Fruit fly (Drosophila melanogaster): ENCODE results near the gene Mtpalpha.

DNA sequence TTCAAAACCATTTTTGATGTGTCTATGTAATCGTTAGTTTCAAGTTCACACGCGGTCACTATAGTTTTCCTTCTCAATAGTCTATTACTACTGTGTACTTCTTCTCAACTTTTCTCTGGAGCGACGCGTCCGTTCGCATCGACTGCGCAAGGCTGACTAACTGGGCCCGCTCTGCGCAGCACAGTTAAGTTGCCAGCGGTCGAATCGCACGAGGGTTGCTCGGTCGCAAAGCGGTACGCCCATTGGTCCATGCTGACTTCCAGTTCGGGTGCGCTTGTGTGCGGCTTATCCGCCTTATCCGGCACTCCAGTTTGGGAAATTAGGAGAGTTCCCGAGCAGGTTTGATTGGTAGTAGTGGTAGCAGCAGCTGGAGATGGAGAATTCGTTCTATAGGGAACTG, 5.0 kb upstream of the Mtpalpha start, which contains the start of gene gcm:
- TF ChIP-seq CG9705 (GFP tag; optimal IDR thresholded peaks at IDR 0.05) (no peak), OdsH (GFP tag; optimal IDR thresholded peaks at IDR 0.05) (no peak), Hr78 (GFP tag; optimal IDR thresholded peaks at IDR 0.05) (no peak), usp (GFP tag; optimal IDR thresholded peaks at IDR 0.05) (no peak), CG32264 (GFP tag; optimal IDR thresholded peaks at IDR 0.05) (no peak), rgr (GFP tag; optimal IDR thresholded peaks at IDR 0.05) (no peak), psq (GFP tag; optimal IDR thresholded peaks at IDR 0.05) (no peak), lola (GFP tag; optimal IDR thresholded peaks at IDR 0.05) (no peak), Abd-B (GFP tag; optimal IDR thresholded peaks at IDR 0.05) (no peak), h (GFP tag; optimal IDR thresholded peaks at IDR 0.05) (no peak), foxo (GFP tag; optimal IDR thresholded peaks at IDR 0.05) (no peak), N (GFP tag; optimal IDR thresholded peaks at IDR 0.05) (no peak), Mio (GFP tag; optimal IDR thresholded peaks at IDR 0.05) (no peak)
